Worm (Caenorhabditis elegans) whole organism, L4/young adult: ENCODE measurements around the gene srh-214.

Experiments
- W03F9.2 ChIP-seq: fragments of 150-350 bp; optimal IDR thresholded peaks from 2 replicates; lab custom pipeline; 2014; ENCODE audit warnings: missing biosample characterization, missing genetic modification characterization
- dao-5 ChIP-seq: sonication (generic microtip); optimal IDR thresholded peaks from 2 replicates; lab custom pipeline; 2016; ENCODE audit warnings: missing genotype, missing genetic modification characterization, moderate library complexity, missing compliant biosample characterization
- him-1 ChIP-seq: sonication (generic microtip); optimal IDR thresholded peaks from 2 replicates; lab custom pipeline; 2016; ENCODE audit warnings: missing genotype, missing genetic modification reagents, missing genetic modification characterization, missing compliant biosample characterization

Gene srh-214

DNA sequence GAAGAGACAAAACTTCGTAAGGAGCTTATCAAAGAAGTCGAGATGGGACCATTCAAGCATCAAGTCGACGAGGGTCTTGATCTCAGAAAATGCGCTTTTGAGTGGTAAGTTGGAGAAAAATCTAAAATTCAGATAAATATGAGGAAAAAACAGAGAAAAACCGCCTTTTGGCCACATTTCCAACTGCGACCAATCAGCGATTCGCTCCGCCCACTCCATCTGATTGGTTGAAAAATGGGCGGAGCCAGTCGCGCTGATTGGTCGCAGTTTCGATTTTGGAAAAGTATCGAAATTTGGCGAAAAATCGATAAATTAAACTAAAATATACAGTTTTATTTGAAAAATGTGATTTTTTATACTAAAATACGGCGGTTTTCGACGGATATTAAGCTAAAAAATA is 17.7 kb downstream of the srh-214 start:
- TF ChIP-seq him-1 (tag; lab: Kevin White, UChicago) (no peak), W03F9.2 (tag; lab: Kevin White, UChicago) (no peak), dao-5 (tag; lab: Kevin White, UChicago) (no peak)

DNA sequence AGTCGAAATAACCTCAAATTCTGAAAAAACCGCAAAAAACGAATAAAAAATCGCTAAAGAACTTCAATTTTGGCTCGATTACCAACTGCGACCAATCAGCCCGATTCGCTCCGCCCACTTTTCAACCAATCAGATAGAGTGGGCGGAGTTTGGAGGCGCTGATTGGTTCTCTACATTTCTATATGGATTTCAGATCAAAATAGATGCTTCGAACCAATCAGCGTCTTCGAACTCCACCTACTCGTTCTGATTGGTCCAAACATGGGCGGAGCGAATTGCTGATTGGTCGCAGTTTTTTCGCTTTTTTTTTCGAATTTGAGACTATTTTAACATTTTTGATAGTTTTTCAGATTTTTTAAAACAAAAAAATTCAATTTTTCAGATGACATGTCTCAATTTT is 21.4 kb downstream of the srh-214 start:
- TF ChIP-seq dao-5 (tag; lab: Kevin White, UChicago), result no peak
- TF ChIP-seq W03F9.2 (tag; lab: Kevin White, UChicago), result no peak
- no peak for TF ChIP-seq him-1 (tag; lab: Kevin White, UChicago)

DNA sequence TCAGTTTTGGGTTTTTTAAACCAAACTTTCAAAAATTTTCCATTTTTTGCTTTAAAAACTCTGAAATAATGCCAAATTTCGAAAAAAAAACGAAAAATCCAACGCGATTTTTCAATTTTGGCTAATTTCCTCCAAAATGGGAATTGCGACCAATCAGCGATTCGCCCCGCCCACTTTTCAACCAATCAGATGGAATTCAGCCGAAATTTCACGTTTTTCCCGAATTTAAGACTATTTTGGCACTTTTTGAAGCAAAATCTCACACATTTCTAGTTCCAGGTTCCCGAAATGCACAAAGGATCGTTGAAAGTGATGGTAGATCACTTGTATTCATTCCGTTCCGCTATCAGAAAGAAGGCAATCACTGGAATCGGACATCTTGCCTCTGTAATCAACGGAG is 24.8 kb downstream of the srh-214 start:
- TF ChIP-seq dao-5 (tag; lab: Kevin White, UChicago) (no peak), him-1 (tag; lab: Kevin White, UChicago) (no peak), W03F9.2 (tag; lab: Kevin White, UChicago) (no peak)

ce11 chrV:16802572-16802971 is 27.0 kb downstream of the srh-214 start, which contains the start of gene cand-1:
TSS of gene cand-1 (plus strand) at chrV:16802872.
- no peak for TF ChIP-seq him-1 (tag; lab: Kevin White, UChicago)
- TF ChIP-seq dao-5 (tag; lab: Kevin White, UChicago), result no peak
- TF ChIP-seq W03F9.2 (tag; lab: Kevin White, UChicago), result no peak

DNA sequence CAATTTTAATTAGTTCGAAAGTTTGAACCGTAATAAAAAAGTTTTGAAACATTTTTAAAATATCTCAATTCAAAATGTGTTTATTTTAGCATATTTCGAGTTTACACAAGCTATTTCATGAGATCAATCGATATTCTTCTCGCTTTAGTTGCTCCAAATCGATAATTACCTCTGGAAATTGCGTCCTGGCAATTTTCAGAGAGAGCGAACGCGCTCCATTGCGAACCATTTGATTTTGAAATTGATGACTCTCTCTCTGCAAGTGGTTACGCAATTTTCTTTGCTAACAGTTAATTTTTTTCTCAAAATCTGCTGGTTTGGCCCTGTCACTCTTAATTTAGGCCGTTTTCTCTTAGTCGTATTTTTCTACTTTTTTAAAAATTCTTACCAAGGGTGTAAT is 29.1 kb downstream of the srh-214 start:
- TF ChIP-seq dao-5 (tag; lab: Kevin White, UChicago), result no peak
- TF ChIP-seq him-1 (tag; lab: Kevin White, UChicago), result no peak
- TF ChIP-seq W03F9.2 (tag; lab: Kevin White, UChicago), result no peak

- TF ChIP-seq him-1 (tag; lab: Kevin White, UChicago), result no peak
- peak; percentile 59 for TF ChIP-seq W03F9.2 (tag; lab: Kevin White, UChicago)
Measured at ce11 chrV:16794828-16795354, 34.7 kb downstream of the srh-214 start, which contains the start of the genes ctps-1 and pus-1. TSS of gene ctps-1 (plus strand) at chrV:16794878. TSS of gene pus-1 (minus strand) at chrV:16794952.

- TF ChIP-seq dao-5 (tag; lab: Kevin White, UChicago), result no peak
- no peak for TF ChIP-seq W03F9.2 (tag; lab: Kevin White, UChicago)
- TF ChIP-seq him-1 (tag; lab: Kevin White, UChicago), result no peak
Measured at ce11 chrV:16794079-16794478, 35.5 kb downstream of the srh-214 start.

ce11 chrV:16793312-16793711 is 36.2 kb downstream of the srh-214 start:
- TF ChIP-seq dao-5 (tag; lab: Kevin White, UChicago) (no peak), him-1 (tag; lab: Kevin White, UChicago) (no peak), W03F9.2 (tag; lab: Kevin White, UChicago) (no peak)

DNA sequence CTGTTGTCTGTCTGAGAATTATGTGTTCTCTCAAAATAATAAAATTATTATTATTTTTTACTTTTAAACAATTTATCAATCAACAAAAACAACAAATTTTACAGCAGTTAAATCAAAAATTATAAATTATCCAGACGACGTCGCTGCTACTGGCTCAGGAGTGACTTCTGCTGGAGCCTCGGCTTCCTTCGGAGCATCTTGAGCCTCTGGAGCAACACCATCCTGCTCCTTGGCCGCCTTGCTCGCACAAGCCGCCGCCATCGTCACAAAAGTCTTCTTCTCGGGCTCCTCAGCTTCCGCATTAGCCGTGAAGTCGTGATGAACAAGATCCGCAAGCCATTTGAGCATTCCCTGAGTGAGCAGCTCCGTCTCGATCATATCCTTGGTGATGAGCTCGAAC is 36.8 kb downstream of the srh-214 start:
- TF ChIP-seq him-1 (tag; lab: Kevin White, UChicago) (no peak), W03F9.2 (tag; lab: Kevin White, UChicago) (no peak), dao-5 (tag; lab: Kevin White, UChicago) (no peak)

DNA sequence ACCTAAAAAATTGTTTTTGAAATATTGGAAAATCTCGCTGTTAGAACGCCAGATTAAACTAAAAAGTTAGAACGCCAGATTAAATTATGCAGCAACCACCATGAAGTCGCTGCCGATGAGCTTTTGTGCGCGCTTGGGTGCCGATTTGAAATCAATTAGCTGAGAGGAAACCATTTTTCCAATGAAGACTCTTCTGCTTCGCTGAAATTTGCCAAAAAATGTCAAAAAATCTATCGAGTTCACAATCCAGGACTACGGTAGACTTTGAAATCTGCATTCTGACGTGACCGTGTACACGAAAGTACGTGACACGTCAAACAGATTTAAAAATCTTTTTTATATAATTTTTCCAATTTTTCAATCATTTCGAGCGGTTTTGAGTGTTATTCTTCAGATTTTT is 40.6 kb downstream of the srh-214 start, which contains the start of gene immt-2:
immt-2 (plus strand) TSS at position 301 of the 400 bp plus-strand sequence.
- TF ChIP-seq him-1 (tag; lab: Kevin White, UChicago), result no peak
- no peak for TF ChIP-seq W03F9.2 (tag; lab: Kevin White, UChicago)
- TF ChIP-seq dao-5 (tag; lab: Kevin White, UChicago), result no peak

DNA sequence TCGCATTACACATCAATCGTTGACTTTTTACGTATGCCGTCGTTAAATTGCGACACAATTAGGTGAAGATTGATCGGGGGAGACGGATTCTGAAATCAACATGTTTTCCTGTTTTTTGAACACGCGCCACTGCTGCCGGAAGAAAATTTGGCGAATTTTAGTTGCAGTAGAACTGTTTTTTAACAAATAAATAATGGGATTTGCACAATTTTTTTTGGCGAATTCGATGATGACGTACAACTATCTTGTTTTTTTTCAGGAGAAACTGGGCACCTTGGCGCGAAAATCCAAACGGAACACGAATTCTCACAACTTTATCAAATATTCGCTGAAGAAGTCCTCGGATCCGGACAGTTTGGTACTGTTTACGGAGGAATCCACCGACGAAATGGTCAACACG is 43.5 kb downstream of the srh-214 start:
- TF ChIP-seq him-1 (tag; lab: Kevin White, UChicago) (no peak), W03F9.2 (tag; lab: Kevin White, UChicago) (no peak), dao-5 (tag; lab: Kevin White, UChicago) (no peak)

- TF ChIP-seq W03F9.2 (tag; lab: Kevin White, UChicago) (no peak), dao-5 (tag; lab: Kevin White, UChicago) (no peak), him-1 (tag; lab: Kevin White, UChicago) (no peak)
Measured at ce11 chrV:16784806-16785205, 44.7 kb downstream of the srh-214 start.

DNA sequence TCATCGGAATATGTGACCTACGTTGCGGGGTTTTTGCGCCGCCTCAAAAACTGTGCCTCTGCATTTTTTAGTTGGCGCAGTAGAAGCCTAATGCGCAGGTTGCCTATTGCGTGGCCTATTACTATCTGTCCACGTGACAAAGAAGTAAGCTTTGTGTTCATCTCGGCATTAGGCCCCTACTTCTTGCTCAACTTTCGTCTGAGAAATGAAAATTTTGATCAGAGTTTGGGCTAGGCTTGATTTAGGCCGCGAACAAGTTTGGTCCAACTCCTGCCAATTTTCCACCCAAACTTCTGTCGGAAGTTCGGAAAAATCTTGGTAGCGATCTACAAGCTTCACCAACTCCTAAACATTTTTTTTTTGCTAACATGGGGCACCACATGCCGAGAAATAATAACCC is 47.6 kb downstream of the srh-214 start:
- TF ChIP-seq him-1 (tag; lab: Kevin White, UChicago) (no peak), W03F9.2 (tag; lab: Kevin White, UChicago) (no peak), dao-5 (tag; lab: Kevin White, UChicago) (no peak)

- TF ChIP-seq him-1 (tag; lab: Kevin White, UChicago) (no peak), W03F9.2 (tag; lab: Kevin White, UChicago) (no peak), dao-5 (tag; lab: Kevin White, UChicago) (no peak)
Measured at ce11 chrV:16780554-16780953, 49.0 kb downstream of the srh-214 start.
